Fruit fly (Drosophila melanogaster): ENCODE data around the gene Osi13.
A peak's percentile ranks its signal among the peaks of the same experiment; 100 is the strongest.

The Osi13 gene

DNA sequence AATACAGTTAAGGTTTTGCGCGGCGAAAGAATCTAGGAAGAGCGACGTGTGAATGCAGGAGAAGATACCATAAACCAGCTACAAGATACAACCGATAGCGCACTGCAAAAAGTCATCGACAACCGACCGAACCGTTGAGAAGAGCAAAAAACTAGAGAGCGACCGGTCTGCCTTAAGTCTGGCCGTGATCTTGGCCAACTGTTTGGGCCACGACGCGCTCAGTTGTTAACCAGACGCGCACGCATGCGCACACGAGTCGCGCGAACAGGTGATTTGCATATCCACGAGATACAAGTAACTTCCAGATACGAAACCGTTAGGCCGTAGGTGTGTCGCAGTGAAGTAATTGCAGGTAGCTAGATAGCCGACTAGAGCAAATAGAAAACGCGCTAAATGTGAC lies 23.5 kb downstream of the Osi13 start (continued):
- TF ChIP-seq chinmo (GFP tag; IDR thresholded peaks at IDR 0.05; ENCODE audit: partially characterized antibody): 0 out of 4 replicates have a peak, but pooled peaks have one; percentile 28
- TF ChIP-seq CG6254 (GFP tag; optimal IDR thresholded peaks at IDR 0.05): no peak
- TF ChIP-seq br (optimal IDR thresholded peaks at IDR 0.05): no peak
- TF ChIP-seq pan (optimal IDR thresholded peaks at IDR 0.05): no peak
- peak in 1 of 2 experiments; percentile 31 for TF ChIP-seq pan (GFP tag; optimal IDR thresholded peaks at IDR 0.05 in 1 of 2, IDR thresholded peaks at IDR 0.05 in 1 of 2)
- no peak for TF ChIP-seq al (GFP tag; IDR thresholded peaks at IDR 0.05)
- TF ChIP-seq Dbx (GFP tag; IDR thresholded peaks at IDR 0.05): no peak
- TF ChIP-seq Dref (GFP tag; IDR thresholded peaks at IDR 0.05): 0 out of 2 replicates have a peak, but pooled peaks have one; percentile 24
- peak; percentile 98 for TF ChIP-seq Hr39 (optimal IDR thresholded peaks at IDR 0.05)
- no peak for TF ChIP-seq CG33557 (GFP tag; optimal IDR thresholded peaks at IDR 0.05)
- TF ChIP-seq mirr (GFP tag; optimal IDR thresholded peaks at IDR 0.05): no peak
- no peak for TF ChIP-seq CG1603 (tag; optimal IDR thresholded peaks at IDR 0.05)
- TF ChIP-seq Nf-YA (GFP tag; IDR thresholded peaks at IDR 0.05): no peak
- TF ChIP-seq HHEX (GFP tag; optimal IDR thresholded peaks at IDR 0.05): no peak
- TF ChIP-seq CG4707 (GFP tag; optimal IDR thresholded peaks at IDR 0.05): no peak
- TF ChIP-seq Blimp-1 (GFP tag; optimal IDR thresholded peaks at IDR 0.05): peak; percentile 42
- TF ChIP-seq ci (GFP tag; IDR thresholded peaks at IDR 0.05): peak; percentile 52; the same call in 2 of the 3 replicates
- no peak for TF ChIP-seq sd (tag; optimal IDR thresholded peaks at IDR 0.05)
- TF ChIP-seq scrt (GFP tag; optimal IDR thresholded peaks at IDR 0.05): no peak
- no peak for TF ChIP-seq CG34376 (GFP tag; optimal IDR thresholded peaks at IDR 0.05)
- TF ChIP-seq CG7271 (tag; optimal IDR thresholded peaks at IDR 0.05): no peak
- TF ChIP-seq bab2 (GFP tag; optimal IDR thresholded peaks at IDR 0.05): no peak
- TF ChIP-seq sr (GFP tag; IDR thresholded peaks at IDR 0.05): no peak
- peak; percentile 8 for TF ChIP-seq cwo (GFP tag; optimal IDR thresholded peaks at IDR 0.05)
- peak; percentile 5 for TF ChIP-seq kni (GFP tag; optimal IDR thresholded peaks at IDR 0.05)
- TF ChIP-seq stc (GFP tag; IDR thresholded peaks at IDR 0.05): no peak
- TF ChIP-seq D19B (GFP tag; optimal IDR thresholded peaks at IDR 0.05): no peak
- TF ChIP-seq en (GFP tag; optimal IDR thresholded peaks at IDR 0.05): no peak
- no peak for TF ChIP-seq B-H2 (GFP tag; optimal IDR thresholded peaks at IDR 0.05)
- peak; percentile 13 to 14 for TF ChIP-seq Trl (optimal IDR thresholded peaks at IDR 0.05)
- no peak for TF ChIP-seq Trl (GFP tag; optimal IDR thresholded peaks at IDR 0.05)
- no peak for TF ChIP-seq CG12391 (tag; optimal IDR thresholded peaks at IDR 0.05)
- TF ChIP-seq schlank (tag; optimal IDR thresholded peaks at IDR 0.05): no peak
- no peak for TF ChIP-seq usp (GFP tag; optimal IDR thresholded peaks at IDR 0.05)
- no peak for TF ChIP-seq peb (GFP tag; IDR thresholded peaks at IDR 0.05)
- no peak for TF ChIP-seq CG8478 (optimal IDR thresholded peaks at IDR 0.05)
- no peak for TF ChIP-seq CG7839 (tag; optimal IDR thresholded peaks at IDR 0.05)
- peak in 1 of 2 experiments; percentile 22 for TF ChIP-seq tll (GFP tag; optimal IDR thresholded peaks at IDR 0.05)
- peak; percentile 68 for TF ChIP-seq vvl (GFP tag; IDR thresholded peaks at IDR 0.05)

DNA sequence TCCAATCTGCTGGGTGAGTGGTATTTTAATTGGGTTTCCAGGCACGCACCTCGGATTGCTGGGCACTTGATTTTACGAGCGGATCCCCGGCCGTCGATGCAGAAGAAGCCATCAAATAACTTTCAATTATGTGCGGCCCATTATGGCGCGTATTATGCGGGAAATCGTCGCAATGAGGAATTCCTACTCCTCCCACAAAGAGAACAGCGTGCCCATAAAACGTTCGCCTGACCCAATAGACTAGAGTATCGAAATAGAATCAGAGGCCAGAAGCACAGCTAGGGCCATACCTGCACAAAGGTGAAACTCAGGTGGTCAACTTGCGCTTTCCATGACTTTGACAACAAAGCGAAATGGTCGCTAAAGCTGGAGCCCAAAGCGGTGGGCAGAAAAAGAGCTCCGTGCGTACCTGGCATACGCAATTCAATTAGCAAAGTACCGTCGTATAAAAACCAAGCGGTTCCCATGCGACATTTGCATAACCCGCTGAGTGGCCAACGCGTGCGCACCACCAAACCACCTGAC lies 38.3 kb downstream of the Osi13 start, which contains the start of gene Osi18:
Gene Osi18, plus strand, starts transcription at position 475 of the 525 bp plus-strand sequence.
- TF ChIP-seq vvl (GFP tag; IDR thresholded peaks at IDR 0.05) (0 out of 2 replicates have a peak, but pooled peaks have one; percentile 13), Drgx (GFP tag; IDR thresholded peaks at IDR 0.05) (no peak), ase (GFP tag; IDR thresholded peaks at IDR 0.05) (no peak), Hr78 (GFP tag; optimal IDR thresholded peaks at IDR 0.05) (peak in 1 of 2 experiments; percentile 38), hth (optimal IDR thresholded peaks at IDR 0.05) (no peak), bigmax (GFP tag; optimal IDR thresholded peaks at IDR 0.05) (no peak), Med (GFP tag) (peak; percentile 48), trem (tag; optimal IDR thresholded peaks at IDR 0.05) (no peak), CG17385 (GFP tag; optimal IDR thresholded peaks at IDR 0.05) (no peak), lola (GFP tag; optimal IDR thresholded peaks at IDR 0.05) (no peak), CG12391 (tag; optimal IDR thresholded peaks at IDR 0.05) (no peak), lmd (GFP tag; IDR thresholded peaks at IDR 0.05) (no peak), kni (GFP tag; optimal IDR thresholded peaks at IDR 0.05) (peak; percentile 71), Blimp-1 (GFP tag; optimal IDR thresholded peaks at IDR 0.05) (peak; percentile 69)

Measured in whole organism, embryonic.